Fruit fly (Drosophila melanogaster) whole organism, embryonic: ENCODE results near the gene CG8420.

Experiments
- CG8478 ChIP-seq: fragments of >200 bp; optimal IDR thresholded peaks from 2 replicates; lab custom pipeline; 2018
- abd-A ChIP-seq: fragments of 200-800 bp; sonication (Bioruptor generic); optimal IDR thresholded peaks from 3 replicates; lab custom pipeline; 2019; ENCODE audit warnings: missing biosample characterization, mild to moderate bottlenecking, missing genetic modification characterization, moderate library complexity

DNA sequence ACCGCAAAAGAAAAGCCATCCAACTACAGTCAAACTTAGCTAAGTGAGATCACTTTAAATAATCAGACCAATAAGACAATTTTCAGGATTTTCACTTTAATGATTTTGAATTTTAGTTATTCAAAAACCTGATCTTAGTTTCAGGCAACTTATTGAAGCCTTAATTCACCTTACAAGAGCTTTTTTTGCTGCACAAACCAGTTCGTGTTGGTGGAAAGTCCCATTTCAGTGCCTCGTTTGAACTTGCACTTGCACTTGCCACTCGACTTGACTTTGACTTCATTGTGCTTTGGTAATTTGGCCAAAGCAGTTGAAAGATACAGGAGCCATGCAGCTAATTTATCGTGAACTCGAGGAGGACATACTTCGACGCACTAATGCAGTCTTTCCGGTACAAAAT, 5.1 kb downstream of the CG8420 start, which contains the start of gene St2:
- TF ChIP-seq abd-A (tag; lab: Kevin White, UChicago) (no peak), CG8478 (lab: Kevin White, UChicago) (no peak)
